Fruit fly (Drosophila melanogaster) whole organism, embryonic: Measurements from ENCODE around the gene CG9426.

Experiments
- Abd-B ChIP-seq: fragments of 200-800 bp; sonication (Bioruptor generic); optimal IDR thresholded peaks from 2 replicates; lab custom pipeline; 2018; ENCODE audit warnings: missing biosample characterization, mild to moderate bottlenecking, missing genetic modification characterization, moderate library complexity
- CG10565 ChIP-seq: fragments of 200-800 bp; sonication (Bioruptor generic); optimal IDR thresholded peaks from 3 replicates; lab custom pipeline; 2016; ENCODE audit warnings: missing biosample characterization, mild to moderate bottlenecking, missing genetic modification characterization
- CG11398 ChIP-seq: fragments of 200-800 bp; sonication (Bioruptor generic); optimal IDR thresholded peaks from 2 replicates; lab custom pipeline; 2016; ENCODE audit warnings: missing biosample characterization, missing genetic modification characterization
- CG11504 ChIP-seq: fragments of 200-800 bp; sonication (Bioruptor generic); optimal IDR thresholded peaks from 3 replicates; lab custom pipeline; 2019; ENCODE audit warnings: missing biosample characterization, mild to moderate bottlenecking, missing genetic modification characterization, moderate library complexity
- CG15479 ChIP-seq: fragments of 200-800 bp; sonication (Bioruptor generic); optimal IDR thresholded peaks from 3 replicates; lab custom pipeline; 2019; ENCODE audit warnings: missing biosample characterization, mild to moderate bottlenecking, missing genetic modification characterization, moderate library complexity
- CG18619 ChIP-seq: fragments of 200-800 bp; sonication (Bioruptor generic); optimal IDR thresholded peaks from 3 replicates; lab custom pipeline; 2017; ENCODE audit warnings: missing biosample characterization, mild to moderate bottlenecking, missing genetic modification characterization
- CG31365 ChIP-seq: fragments of 200-800 bp; sonication (Bioruptor generic); optimal IDR thresholded peaks from 2 replicates; lab custom pipeline; 2018; ENCODE audit warnings: missing biosample characterization, mild to moderate bottlenecking, missing genetic modification characterization
- CG32532 ChIP-seq: fragments of 200-800 bp; sonication (Bioruptor generic); IDR thresholded peaks from 2 replicates; pipeline ENCODE4 v1.3.6; 2022; ENCODE audit warnings: missing biosample characterization, missing genetic modification characterization
- CG34376 ChIP-seq: fragments of 200-800 bp; sonication (Bioruptor generic); optimal IDR thresholded peaks from 2 replicates; lab custom pipeline; 2018; ENCODE audit warnings: missing biosample characterization, mild to moderate bottlenecking, missing genetic modification characterization
- CG7963 ChIP-seq: fragments of 200-800 bp; sonication (Bioruptor generic); IDR thresholded peaks from 3 replicates; pipeline ENCODE4 v1.3.6; 2022; ENCODE audit warnings: missing biosample characterization, missing genetic modification characterization; ENCODE audit not compliant: partially characterized antibody
- CG8924 ChIP-seq: fragments of 200-800 bp; optimal IDR thresholded peaks from 3 replicates; lab custom pipeline; 2019; ENCODE audit warnings: missing biosample characterization, mild to moderate bottlenecking, missing genetic modification characterization, moderate library complexity
- D ChIP-seq, 2 experiments: fragments of 200-800 bp in 1 of 2; fragments of >200 bp in 1 of 2; sonication (Bioruptor generic) in 1 of 2; optimal IDR thresholded peaks; 2 replicates in 1 of 2; 3 replicates in 1 of 2; lab custom pipeline; 2017; ENCODE audit warnings: mild to moderate bottlenecking in 1 of 2, missing biosample characterization in 1 of 2, missing genetic modification characterization in 1 of 2, missing genetic modification reagents in 1 of 2
- Deaf1 ChIP-seq: fragments of 200-800 bp; optimal IDR thresholded peaks from 3 replicates; lab custom pipeline; 2019; ENCODE audit warnings: missing biosample characterization, mild to moderate bottlenecking, missing genetic modification characterization, moderate library complexity
- Dref ChIP-seq: fragments of 200-800 bp; sonication (Bioruptor generic); IDR thresholded peaks from 2 replicates; pipeline ENCODE4 v1.3.6; 2022; ENCODE audit warnings: missing biosample characterization, missing genetic modification characterization
- Ets65A ChIP-seq: fragments of 200-800 bp; sonication (Bioruptor generic); peaks from one replicate; lab custom pipeline; 2016; ENCODE audit warnings: missing biosample characterization, missing genetic modification characterization
- H15 ChIP-seq: fragments of 200-800 bp; sonication (Bioruptor generic); IDR thresholded peaks from 3 replicates; pipeline ENCODE4 v1.3.6; 2022; ENCODE audit warnings: missing biosample characterization, missing genetic modification characterization
- HHEX ChIP-seq: fragments of 200-800 bp; sonication (Bioruptor generic); optimal IDR thresholded peaks from 3 replicates; lab custom pipeline; 2017; ENCODE audit warnings: missing biosample characterization, mild to moderate bottlenecking, missing genetic modification characterization, missing genetic modification reagents
- Kr ChIP-seq: fragments of 200-800 bp; sonication (Bioruptor generic); optimal IDR thresholded peaks from 2 replicates; lab custom pipeline; 2017; ENCODE audit warnings: missing biosample characterization, mild to moderate bottlenecking, missing genetic modification characterization
- Myb ChIP-seq: fragments of 200-800 bp; sonication (Bioruptor generic); optimal IDR thresholded peaks from 2 replicates; lab custom pipeline; 2016; ENCODE audit warnings: missing biosample characterization, missing genetic modification characterization
- ac ChIP-seq: fragments of 200-800 bp; sonication (Bioruptor generic); optimal IDR thresholded peaks from 3 replicates; lab custom pipeline; 2017; ENCODE audit warnings: missing biosample characterization, mild to moderate bottlenecking, missing genetic modification characterization
- cad ChIP-seq: fragments of >200 bp; optimal IDR thresholded peaks from 2 replicates; lab custom pipeline; 2017; ENCODE audit warnings: missing biosample characterization, missing genetic modification characterization
- cg ChIP-seq: fragments of 200-800 bp; sonication (Bioruptor generic); optimal IDR thresholded peaks from 3 replicates; lab custom pipeline; 2019; ENCODE audit warnings: missing biosample characterization, mild to moderate bottlenecking, missing genetic modification characterization, moderate library complexity
- chinmo ChIP-seq: fragments of 200-800 bp; sonication (Bioruptor generic); IDR thresholded peaks from 4 replicates; pipeline ENCODE4 v1.3.6; 2022; ENCODE audit warnings: missing biosample characterization, missing genetic modification characterization; ENCODE audit not compliant: partially characterized antibody
- crp ChIP-seq, 2 experiments: fragments of 200-800 bp; sonication (Bioruptor generic); optimal IDR thresholded peaks; 2 replicates in 1 of 2; 3 replicates in 1 of 2; lab custom pipeline; 2017; ENCODE audit warnings: missing biosample characterization in 2 of 2, missing genetic modification characterization in 2 of 2, mild to moderate bottlenecking in 1 of 2, moderate library complexity in 1 of 2
- ems ChIP-seq: fragments of 200-800 bp; sonication (Bioruptor generic); optimal IDR thresholded peaks from 3 replicates; lab custom pipeline; 2016; ENCODE audit warnings: missing biosample characterization, missing genetic modification characterization
- esg ChIP-seq: fragments of 200-800 bp; sonication (Bioruptor generic); conservative IDR thresholded peaks from 2 replicates; pipeline ENCODE4 v1.3.6; 2022; ENCODE audit warnings: missing biosample characterization, missing genetic modification characterization
- fd64A ChIP-seq: fragments of 200-800 bp; sonication (Bioruptor generic); optimal IDR thresholded peaks from 3 replicates; lab custom pipeline; 2018; ENCODE audit warnings: missing biosample characterization, mild to moderate bottlenecking, missing genetic modification characterization
- grn ChIP-seq: fragments of 200-800 bp; sonication (Bioruptor generic); optimal IDR thresholded peaks from 3 replicates; lab custom pipeline; 2017; ENCODE audit warnings: missing biosample characterization, missing genetic modification characterization
- gt ChIP-seq: fragments of 200-800 bp; sonication (Bioruptor generic); IDR thresholded peaks from 2 replicates; pipeline ENCODE4 v1.3.6; 2022; ENCODE audit warnings: missing biosample characterization, missing genetic modification characterization
- kni ChIP-seq: fragments of 200-800 bp; sonication (Bioruptor generic); optimal IDR thresholded peaks from 3 replicates; lab custom pipeline; 2017; ENCODE audit warnings: mild to moderate bottlenecking, missing biosample characterization, missing genetic modification reagents, missing genetic modification characterization
- oc ChIP-seq: fragments of 200-800 bp; sonication (Bioruptor generic); optimal IDR thresholded peaks from 2 replicates; lab custom pipeline; 2018; ENCODE audit warnings: missing biosample characterization, mild to moderate bottlenecking, missing genetic modification characterization, moderate library complexity
- peb ChIP-seq: fragments of 200-800 bp; sonication (Bioruptor generic); IDR thresholded peaks from 2 replicates; pipeline ENCODE4 v1.3.6; 2022; ENCODE audit warnings: missing biosample characterization, missing genetic modification characterization
- pros ChIP-seq: fragments of 200-800 bp; sonication (Bioruptor generic); optimal IDR thresholded peaks from 3 replicates; lab custom pipeline; 2019; ENCODE audit warnings: missing biosample characterization, mild to moderate bottlenecking, missing genetic modification characterization, moderate library complexity
- schlank ChIP-seq: fragments of 200-800 bp; sonication (Bioruptor generic); optimal IDR thresholded peaks from 2 replicates; lab custom pipeline; 2018; ENCODE audit warnings: missing biosample characterization, mild to moderate bottlenecking, missing genetic modification characterization
- shn ChIP-seq: fragments of 200-800 bp; sonication (Bioruptor generic); optimal IDR thresholded peaks from 3 replicates; lab custom pipeline; 2016; ENCODE audit warnings: missing biosample characterization, missing genetic modification characterization
- slbo ChIP-seq: fragments of 200-800 bp; sonication (Bioruptor generic); IDR thresholded peaks from 2 replicates; pipeline ENCODE4 v1.3.6; 2022; ENCODE audit warnings: missing biosample characterization, missing genetic modification characterization
- sob ChIP-seq: fragments of 200-800 bp; sonication (Bioruptor generic); IDR thresholded peaks from 2 replicates; pipeline ENCODE4 v1.3.6; 2022; ENCODE audit warnings: missing biosample characterization, missing genetic modification characterization
- tll ChIP-seq, 2 experiments: fragments of 200-800 bp in 1 of 2; fragments of >200 bp in 1 of 2; sonication (Bioruptor generic) in 1 of 2; optimal IDR thresholded peaks; 2 replicates each; lab custom pipeline; 2017 to 2019; ENCODE audit warnings: missing biosample characterization in 2 of 2, missing genetic modification characterization in 2 of 2, mild to moderate bottlenecking in 1 of 2, moderate library complexity in 1 of 2
- tup ChIP-seq: fragments of 200-800 bp; sonication (Bioruptor generic); optimal IDR thresholded peaks from 2 replicates; lab custom pipeline; 2016; ENCODE audit warnings: missing biosample characterization, mild to moderate bottlenecking, missing genetic modification characterization, moderate library complexity
- twi ChIP-seq: fragments of 200-800 bp; optimal IDR thresholded peaks from 2 replicates; lab custom pipeline; 2019; ENCODE audit warnings: missing biosample characterization, mild to moderate bottlenecking, missing genetic modification characterization, moderate library complexity
- zen ChIP-seq: fragments of 200-800 bp; sonication (Bioruptor generic); optimal IDR thresholded peaks from 3 replicates; lab custom pipeline; 2018; ENCODE audit warnings: missing biosample characterization, mild to moderate bottlenecking, missing genetic modification characterization, moderate library complexity

Gene CG9426

dm6 chr2L:13231739-13232138 is 12.0 kb upstream of the CG9426 start, which contains the start of gene Prosalpha6T:
Gene Prosalpha6T, plus strand, starts transcription at chr2L:13232039.
- TF ChIP-seq shn (no peak), sob (GFP tag; lab: Robert Waterston, UW) (no peak), CG10565 (no peak)

dm6 chr2L:13229388-13229882 is 9.7 kb upstream of the CG9426 start, which contains the start of gene CG16815:
Gene CG16815, plus strand, starts transcription at chr2L:13229832.
- TF ChIP-seq CG11504 (no peak), zen (tag; lab: Kevin White, UChicago) (peak; percentile 95), CG34376 (GFP tag; lab: Kevin White, UChicago) (no peak), tll (GFP tag; optimal IDR thresholded peaks at IDR 0.05; lab: Kevin White, UChicago) (peak in 1 of 2 experiments; percentile 87), gt (GFP tag; lab: Robert Waterston, UW) (peak; percentile 21; the same call in 1 of the 2 replicates), HHEX (GFP tag; lab: Kevin White, UChicago) (no peak), CG31365 (no peak), twi (peak; percentile 59), schlank (tag; lab: Kevin White, UChicago) (no peak), cad (GFP tag; lab: Kevin White, UChicago) (peak; percentile 91), CG15479 (GFP tag; lab: Kevin White, UChicago) (peak; percentile 100), H15 (GFP tag; lab: Robert Waterston, UW) (no peak), Myb (GFP tag; lab: Kevin White, UChicago) (no peak), slbo (GFP tag; lab: Robert Waterston, UW) (no peak), Kr (peak; percentile 77), Dref (GFP tag; lab: Robert Waterston, UW) (no peak), cg (no peak), crp (GFP tag; optimal IDR thresholded peaks at IDR 0.05; lab: Kevin White, UChicago) (no peak)

DNA sequence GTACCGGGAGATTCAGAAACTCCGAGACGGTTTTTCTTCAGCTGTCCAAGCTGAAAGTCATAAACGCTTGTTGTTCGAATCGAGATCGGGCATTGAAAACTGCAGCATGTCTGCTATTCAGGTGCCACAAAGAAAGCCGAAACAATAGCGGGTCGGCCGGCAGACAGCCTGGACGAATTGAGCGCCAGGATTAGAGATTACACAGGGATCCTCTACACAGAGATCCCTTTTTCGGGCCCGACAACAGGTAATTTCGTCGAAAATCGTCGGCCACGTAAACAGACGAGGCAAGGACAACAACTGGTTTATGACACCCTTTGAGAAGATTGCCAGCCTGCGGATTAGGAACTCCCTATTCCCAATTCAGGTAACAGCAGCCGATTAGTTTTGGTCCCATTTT is 7.5 kb upstream of the CG9426 start, which contains the start of gene CG16813:
CG16813 (plus strand) TSS at position 288 of the 400 bp plus-strand sequence.
- TF ChIP-seq CG34376 (GFP tag; lab: Kevin White, UChicago), result no peak
- TF ChIP-seq pros (GFP tag; lab: Kevin White, UChicago), result peak; percentile 24
- peak; percentile 96 for TF ChIP-seq D (optimal IDR thresholded peaks at IDR 0.05; lab: Kevin White, UChicago)
- no peak for TF ChIP-seq D (GFP tag; optimal IDR thresholded peaks at IDR 0.05; lab: Kevin White, UChicago)
- peak in 1 of 2 experiments; percentile 97 for TF ChIP-seq tll (GFP tag; optimal IDR thresholded peaks at IDR 0.05; lab: Kevin White, UChicago)
- TF ChIP-seq kni (GFP tag; lab: Kevin White, UChicago), result peak; percentile 56
- TF ChIP-seq CG32532 (GFP tag; lab: Robert Waterston, UW), result no peak
- TF ChIP-seq cad (GFP tag; lab: Kevin White, UChicago), result peak; percentile 90
- no peak for TF ChIP-seq peb (GFP tag; lab: Robert Waterston, UW)
- peak; percentile 45 for TF ChIP-seq twi
- TF ChIP-seq CG7963 (GFP tag; lab: Robert Waterston, UW), result no peak
- TF ChIP-seq ac, result peak; percentile 49
- TF ChIP-seq CG8924 (tag; lab: Kevin White, UChicago), result no peak
- peak; percentile 26 for TF ChIP-seq oc (tag; lab: Kevin White, UChicago)
- peak; percentile 89 for TF ChIP-seq zen (tag; lab: Kevin White, UChicago)
- TF ChIP-seq CG15479 (GFP tag; lab: Kevin White, UChicago), result peak; percentile 92
- peak; percentile 30 for TF ChIP-seq Kr
- TF ChIP-seq esg (GFP tag; lab: Robert Waterston, UW), result no peak
- TF ChIP-seq, all 482 proteins: peak for 11

DNA sequence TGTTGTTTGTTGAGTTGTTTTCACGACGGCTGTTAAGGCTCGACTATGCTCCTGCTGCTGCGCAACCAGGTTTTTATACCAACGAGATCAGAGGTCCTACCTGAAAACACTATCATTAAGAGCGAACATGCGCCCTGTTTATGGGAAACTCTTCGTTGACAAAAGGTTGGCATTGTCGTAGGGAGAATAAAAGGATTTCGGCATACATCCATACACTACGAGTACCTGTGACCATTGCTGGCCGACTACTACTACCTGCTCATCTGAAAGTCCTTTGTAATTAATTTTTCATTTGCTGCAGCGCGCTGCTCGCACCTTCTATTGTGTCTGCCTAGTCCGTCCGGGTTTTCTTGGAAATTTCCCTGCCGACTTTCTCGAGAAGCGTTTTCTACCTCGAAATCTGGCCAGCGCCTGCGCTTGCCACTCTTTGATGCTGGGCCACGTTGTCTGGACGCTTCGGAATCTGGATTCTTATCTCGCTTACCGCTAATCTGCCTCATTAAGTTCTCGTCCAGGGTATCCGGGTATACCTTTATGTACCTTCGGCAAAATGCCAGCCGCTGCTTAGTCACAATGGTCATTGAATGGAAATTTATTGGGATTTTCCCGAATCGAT is 5.6 kb upstream of the CG9426 start, which contains the start of gene CG15480:
CG15480 (minus strand) TSS at position 51 of the 616 bp plus-strand sequence.
- peak; percentile 99 for TF ChIP-seq zen (tag; lab: Kevin White, UChicago)
- TF ChIP-seq Deaf1 (tag; lab: Kevin White, UChicago), result no peak
- peak; percentile 48 for TF ChIP-seq Ets65A (GFP tag; lab: Kevin White, UChicago)
- TF ChIP-seq fd64A (GFP tag; lab: Kevin White, UChicago), result no peak
- TF ChIP-seq Kr, result peak; percentile 90
- TF ChIP-seq CG11398 (GFP tag; lab: Kevin White, UChicago), result no peak
- no peak for TF ChIP-seq ems (GFP tag; lab: Kevin White, UChicago)
- TF ChIP-seq cad (GFP tag; lab: Kevin White, UChicago), result peak; percentile 78
- TF ChIP-seq Abd-B (GFP tag; lab: Kevin White, UChicago), result no peak
- TF ChIP-seq chinmo (GFP tag; lab: Robert Waterston, UW), result 0 out of 4 replicates have a peak, but pooled peaks have one; percentile 5
- no peak for TF ChIP-seq CG18619 (GFP tag; lab: Kevin White, UChicago)
- peak; percentile 97 for TF ChIP-seq CG15479 (GFP tag; lab: Kevin White, UChicago)
- peak; percentile 67 for TF ChIP-seq grn (GFP tag; lab: Kevin White, UChicago)
- peak in 1 of 2 experiments; percentile 96 for TF ChIP-seq tll (GFP tag; optimal IDR thresholded peaks at IDR 0.05; lab: Kevin White, UChicago)
- TF ChIP-seq twi, result peak; percentile 62
- TF ChIP-seq D (optimal IDR thresholded peaks at IDR 0.05; lab: Kevin White, UChicago), result peak; percentile 99
- no peak for TF ChIP-seq D (GFP tag; optimal IDR thresholded peaks at IDR 0.05; lab: Kevin White, UChicago)
- no peak for TF ChIP-seq tup (GFP tag; lab: Kevin White, UChicago)
